Fruit fly (Drosophila melanogaster): Measurements from ENCODE around the gene RpL34a.

The RpL34a gene

dm6 chr3R:26041417-26042101, 17.5 kb downstream of the RpL34a start, which contains the start of gene gro (continued):
- TF ChIP-seq CG11247 (GFP tag; IDR thresholded peaks at IDR 0.05) (peak; percentile 76), CG9609 (GFP tag; optimal IDR thresholded peaks at IDR 0.05) (peak; percentile 76), ewg (GFP tag; optimal IDR thresholded peaks at IDR 0.05) (peak; percentile 89), HLHmδ (GFP tag; optimal IDR thresholded peaks at IDR 0.05) (peak; percentile 89), Dip3 (GFP tag; optimal IDR thresholded peaks at IDR 0.05) (peak; percentile 75), jumu (GFP tag; optimal IDR thresholded peaks at IDR 0.05) (peak; percentile 78), Hmr (GFP tag; optimal IDR thresholded peaks at IDR 0.05) (peak; percentile 82), Ptx1 (GFP tag; IDR thresholded peaks at IDR 0.05) (peak; percentile 75), Med (GFP tag) (peak; percentile 98), slbo (GFP tag; IDR thresholded peaks at IDR 0.05) (peak; percentile 86), klu (GFP tag; IDR thresholded peaks at IDR 0.05) (0 out of 2 replicates have a peak, but pooled peaks have one; percentile 22), CG30403 (GFP tag; optimal IDR thresholded peaks at IDR 0.05) (peak; percentile 81), CTCF (GFP tag; optimal IDR thresholded peaks at IDR 0.05) (peak; percentile 21), lov (optimal IDR thresholded peaks at IDR 0.05) (no peak), lov (GFP tag; IDR thresholded peaks at IDR 0.05) (peak; percentile 50; the same call in 2 of the 3 replicates), CG9437 (GFP tag; optimal IDR thresholded peaks at IDR 0.05) (peak; percentile 85), esg (GFP tag; conservative IDR thresholded peaks at IDR 0.05) (peak; percentile 52; the same call in 1 of the 2 replicates), CG17385 (GFP tag; optimal IDR thresholded peaks at IDR 0.05) (peak; percentile 31), Ravus (GFP tag; IDR thresholded peaks at IDR 0.05) (no peak), CG17361 (GFP tag; IDR thresholded peaks at IDR 0.05) (no peak), CG10209 (GFP tag; optimal IDR thresholded peaks at IDR 0.05) (peak; percentile 52), jigr1 (GFP tag; IDR thresholded peaks at IDR 0.05) (no peak), CG10274 (GFP tag; optimal IDR thresholded peaks at IDR 0.05) (no peak), CG31388 (GFP tag; optimal IDR thresholded peaks at IDR 0.05) (peak; percentile 13), CG8281 (tag; optimal IDR thresholded peaks at IDR 0.05) (peak; percentile 18), abd-A (tag; optimal IDR thresholded peaks at IDR 0.05) (no peak), B-H1 (GFP tag; IDR thresholded peaks at IDR 0.05) (peak; percentile 37; the same call in 2 of the 3 replicates), Aef1 (GFP tag; IDR thresholded peaks at IDR 0.05) (peak; percentile 61), ftz-f1 (GFP tag; optimal IDR thresholded peaks at IDR 0.05) (no peak), dan (GFP tag; IDR thresholded peaks at IDR 0.05) (no peak), CG18262 (tag; optimal IDR thresholded peaks at IDR 0.05) (peak; percentile 51), CG11695 (GFP tag; IDR thresholded peaks at IDR 0.05) (peak; percentile 36; the same call in 1 of the 3 replicates), jing (GFP tag; optimal IDR thresholded peaks at IDR 0.05) (no peak), CG12659 (GFP tag; optimal IDR thresholded peaks at IDR 0.05) (peak; percentile 91), dati (GFP tag; IDR thresholded peaks at IDR 0.05) (no peak), tll (GFP tag; optimal IDR thresholded peaks at IDR 0.05) (no peak), Oaz (GFP tag; IDR thresholded peaks at IDR 0.05) (peak; percentile 53), luna (GFP tag; optimal IDR thresholded peaks at IDR 0.05) (peak; percentile 64), YL-1 (GFP tag; optimal IDR thresholded peaks at IDR 0.05) (peak; percentile 55), CG14860 (GFP tag; IDR thresholded peaks at IDR 0.05; ENCODE audit: partially characterized antibody) (peak; percentile 80), CG11560 (tag; IDR thresholded peaks at IDR 0.05) (peak; percentile 65; the same call in 2 of the 3 replicates), CG2875 (GFP tag; optimal IDR thresholded peaks at IDR 0.05) (peak; percentile 6), HmgZ (tag; optimal IDR thresholded peaks at IDR 0.05) (peak; percentile 83), CG10979 (tag; optimal IDR thresholded peaks at IDR 0.05) (peak; percentile 38), CG6854 (GFP tag; optimal IDR thresholded peaks at IDR 0.05) (no peak), ato (GFP tag; IDR thresholded peaks at IDR 0.05; ENCODE audit: partially characterized antibody) (peak; percentile 89), Ssrp (tag; optimal IDR thresholded peaks at IDR 0.05) (peak; percentile 63), pnt (GFP tag; optimal IDR thresholded peaks at IDR 0.05) (peak; percentile 46), maf-S (GFP tag; optimal IDR thresholded peaks at IDR 0.05) (peak; percentile 83), Drgx (GFP tag; IDR thresholded peaks at IDR 0.05) (peak; percentile 25; the same call in 1 of the 2 replicates)
